Worm (Caenorhabditis elegans) whole organism, young adult: Measurements from ENCODE around the gene T05G5.4.

ENCODE experiments used
- B0019.2 ChIP-seq: fragments of 200-800 bp; sonication (Bioruptor generic); conservative IDR thresholded peaks from 2 replicates; pipeline ENCODE4 v1.3.6; 2022; ENCODE audit warnings: missing genetic modification reagents, missing genetic modification characterization, missing compliant biosample characterization
- D2030.7 ChIP-seq: fragments of 200-800 bp; sonication (Bioruptor generic); IDR thresholded peaks from 2 replicates; pipeline ENCODE4 v1.3.6; 2022; ENCODE audit warnings: missing genetic modification reagents, missing genetic modification characterization, missing compliant biosample characterization
- F23B12.7 ChIP-seq: sonication (generic microtip); optimal IDR thresholded peaks from 2 replicates; lab custom pipeline; 2017; ENCODE audit warnings: missing genetic modification characterization, mild to moderate bottlenecking, missing compliant biosample characterization, antibody characterized with exemption, moderate library complexity; ENCODE audit not compliant: insufficient read depth
- F33H1.4 ChIP-seq: fragments of 200-800 bp; sonication (Bioruptor generic); IDR thresholded peaks from 2 replicates; pipeline ENCODE4 v1.3.6; 2022; ENCODE audit warnings: missing genetic modification reagents, missing genetic modification characterization, missing compliant biosample characterization
- F37B4.10 ChIP-seq: fragments of 200-800 bp; sonication (Bioruptor generic); IDR thresholded peaks from 2 replicates; pipeline ENCODE4 v1.3.6; 2022; ENCODE audit warnings: missing genetic modification characterization, missing compliant biosample characterization
- F49E8.2 ChIP-seq: sonication (generic microtip); optimal IDR thresholded peaks from 3 replicates; lab custom pipeline; 2017; ENCODE audit warnings: missing genetic modification characterization, mild to moderate bottlenecking, missing compliant biosample characterization, antibody characterized with exemption, moderate library complexity; ENCODE audit not compliant: insufficient read depth
- K11D2.4 ChIP-seq: fragments of 200-800 bp; sonication (Bioruptor generic); IDR thresholded peaks from 2 replicates; pipeline ENCODE4 v1.3.6; 2022; ENCODE audit warnings: missing genetic modification reagents, missing genetic modification characterization, missing compliant biosample characterization
- Y53G8AR.9 ChIP-seq: fragments of 200-800 bp; sonication (Bioruptor generic); conservative IDR thresholded peaks from 2 replicates; pipeline ENCODE4 v1.3.6; 2022; ENCODE audit warnings: missing genetic modification reagents, missing genetic modification characterization, missing compliant biosample characterization
- Y56A3A.18 ChIP-seq: fragments of 200-800 bp; sonication (Bioruptor generic); IDR thresholded peaks from 2 replicates; pipeline ENCODE4 v1.3.6; 2022; ENCODE audit warnings: missing genetic modification reagents, missing genetic modification characterization, missing compliant biosample characterization
- Y79H2A.3 ChIP-seq: fragments of 200-800 bp; sonication (Bioruptor generic); conservative IDR thresholded peaks from 2 replicates; pipeline ENCODE4 v1.3.6; 2022; ENCODE audit warnings: missing genetic modification reagents, missing genetic modification characterization, missing compliant biosample characterization
- akir-1 ChIP-seq: fragments of 200-800 bp; sonication (Bioruptor generic); optimal IDR thresholded peaks from 2 replicates; lab custom pipeline; 2018; ENCODE audit warnings: mild to moderate bottlenecking, missing genetic modification characterization, moderate library complexity, missing compliant biosample characterization
- ama-1 ChIP-seq, 3 experiments: fragments of 150-350 bp in 1 of 3; sonication (generic microtip) in 2 of 3; optimal IDR thresholded peaks; 2 replicates each; lab custom pipeline; 2014 to 2018; ENCODE audit warnings: missing biosample characterization in 2 of 3, missing genetic modification characterization in 2 of 3, missing genetic modification reagents in 2 of 3
- aptf-2 ChIP-seq: fragments of 200-800 bp; sonication (Bioruptor generic); conservative IDR thresholded peaks from 2 replicates; pipeline ENCODE4 v1.3.6; 2022; ENCODE audit warnings: missing genetic modification reagents, missing genetic modification characterization, missing compliant biosample characterization
- attf-6 ChIP-seq: fragments of 200-800 bp; sonication (Bioruptor generic); IDR thresholded peaks from 2 replicates; pipeline ENCODE4 v1.3.6; 2022; ENCODE audit warnings: missing genetic modification reagents, missing genetic modification characterization, missing compliant biosample characterization
- bed-1 ChIP-seq: fragments of 200-800 bp; sonication (Bioruptor generic); IDR thresholded peaks from 2 replicates; pipeline ENCODE4 v1.3.6; 2022; ENCODE audit warnings: missing genetic modification reagents, missing genetic modification characterization, missing compliant biosample characterization
- ccch-3 ChIP-seq: fragments of 200-800 bp; sonication (Bioruptor generic); optimal IDR thresholded peaks from 2 replicates; lab custom pipeline; 2018; ENCODE audit warnings: mild to moderate bottlenecking, missing genetic modification characterization, missing compliant biosample characterization
- ceh-40 ChIP-seq: fragments of 200-800 bp; sonication (Bioruptor generic); IDR thresholded peaks from 2 replicates; pipeline ENCODE4 v1.3.6; 2022; ENCODE audit warnings: missing genetic modification characterization, missing compliant biosample characterization
- ceh-91 ChIP-seq: fragments of 200-800 bp; sonication (Bioruptor generic); IDR thresholded peaks from 2 replicates; pipeline ENCODE4 v1.3.6; 2022; ENCODE audit warnings: missing genetic modification reagents, missing genetic modification characterization, missing compliant biosample characterization
- chd-7 ChIP-seq: sonication (generic microtip); optimal IDR thresholded peaks from 2 replicates; lab custom pipeline; 2016; ENCODE audit warnings: mild to moderate bottlenecking, missing genetic modification characterization, moderate library complexity, missing compliant biosample characterization
- dox-1 ChIP-seq: fragments of 200-800 bp; sonication (Bioruptor generic); IDR thresholded peaks from 2 replicates; pipeline ENCODE4 v1.3.6; 2022; ENCODE audit warnings: missing genetic modification reagents, missing genetic modification characterization, missing compliant biosample characterization
- efl-1 ChIP-seq: fragments of 150-350 bp; optimal IDR thresholded peaks from 2 replicates; lab custom pipeline; 2014; ENCODE audit warnings: missing biosample characterization, missing genetic modification reagents, missing genetic modification characterization
- gei-17 ChIP-seq: fragments of 200-800 bp; sonication (Bioruptor generic); optimal IDR thresholded peaks from 2 replicates; lab custom pipeline; 2018; ENCODE audit warnings: mild to moderate bottlenecking, missing genetic modification characterization, missing compliant biosample characterization
- him-1 ChIP-seq: sonication (generic microtip); optimal IDR thresholded peaks from 2 replicates; lab custom pipeline; 2016; ENCODE audit warnings: missing genotype, missing genetic modification reagents, missing genetic modification characterization, missing compliant biosample characterization
- hmg-20 ChIP-seq: fragments of 200-800 bp; sonication (Bioruptor generic); IDR thresholded peaks from 2 replicates; pipeline ENCODE4 v1.3.6; 2022; ENCODE audit warnings: missing genetic modification reagents, missing genetic modification characterization, missing compliant biosample characterization
- hrde-1 ChIP-seq: sonication (generic microtip); optimal IDR thresholded peaks from 2 replicates; lab custom pipeline; 2016; ENCODE audit warnings: missing genetic modification characterization, mild to moderate bottlenecking, missing compliant biosample characterization, moderate library complexity, missing genotype, missing genetic modification reagents, borderline replicate concordance
- lin-26 ChIP-seq: fragments of 200-800 bp; sonication (Bioruptor generic); IDR thresholded peaks from 2 replicates; pipeline ENCODE4 v1.3.6; 2022; ENCODE audit warnings: missing genetic modification reagents, missing genetic modification characterization, missing compliant biosample characterization
- madf-3 ChIP-seq: fragments of 200-800 bp; sonication (Bioruptor generic); IDR thresholded peaks from 2 replicates; pipeline ENCODE4 v1.3.6; 2022; ENCODE audit warnings: missing genetic modification reagents, missing genetic modification characterization, missing compliant biosample characterization
- mcd-1 ChIP-seq: fragments of 200-800 bp; sonication (Bioruptor generic); IDR thresholded peaks from 2 replicates; pipeline ENCODE4 v1.3.6; 2022; ENCODE audit warnings: missing genetic modification reagents, missing genetic modification characterization, missing compliant biosample characterization
- mes-4 ChIP-seq: sonication (generic microtip); optimal IDR thresholded peaks from 2 replicates; lab custom pipeline; 2016; ENCODE audit warnings: missing genotype, missing genetic modification characterization, missing compliant biosample characterization
- nfya-2 ChIP-seq: fragments of 200-800 bp; sonication (Bioruptor generic); IDR thresholded peaks from 2 replicates; pipeline ENCODE4 v1.3.6; 2022; ENCODE audit warnings: missing genetic modification reagents, missing genetic modification characterization, missing compliant biosample characterization
- nhr-179 ChIP-seq: sonication (generic microtip); optimal IDR thresholded peaks from 2 replicates; lab custom pipeline; 2016; ENCODE audit warnings: mild to moderate bottlenecking, missing genetic modification characterization, missing compliant biosample characterization
- nhr-80 ChIP-seq: sonication (generic microtip); optimal IDR thresholded peaks from 2 replicates; lab custom pipeline; 2016; ENCODE audit warnings: missing genetic modification characterization, missing compliant biosample characterization
- repo-1 ChIP-seq: sonication (generic microtip); optimal IDR thresholded peaks from 2 replicates; lab custom pipeline; 2017; ENCODE audit warnings: mild to moderate bottlenecking, missing genetic modification characterization, missing compliant biosample characterization
- snpc-1.1 ChIP-seq: sonication (generic microtip); optimal IDR thresholded peaks from 2 replicates; lab custom pipeline; 2017; ENCODE audit warnings: missing genetic modification characterization, mild to moderate bottlenecking, missing compliant biosample characterization, antibody characterized with exemption, moderate library complexity, missing genotype, missing genetic modification reagents; ENCODE audit not compliant: insufficient read depth
- snpc-1.3 ChIP-seq: sonication (generic microtip); optimal IDR thresholded peaks from 2 replicates; lab custom pipeline; 2017; ENCODE audit warnings: missing genetic modification characterization, mild to moderate bottlenecking, missing compliant biosample characterization, antibody characterized with exemption, moderate library complexity, missing genotype, missing genetic modification reagents; ENCODE audit not compliant: insufficient read depth
- snpc-3.4 ChIP-seq: sonication (generic microtip); optimal IDR thresholded peaks from 2 replicates; lab custom pipeline; 2017; ENCODE audit warnings: missing genetic modification characterization, mild to moderate bottlenecking, missing compliant biosample characterization, antibody characterized with exemption, moderate library complexity, missing genotype, missing genetic modification reagents
- snpc-4 ChIP-seq, 5 experiments: fragments of 150-350 bp in 1 of 5; sonication (generic microtip) in 4 of 5; optimal IDR thresholded peaks; 2 replicates each; lab custom pipeline; 2014 to 2018; ENCODE audit warnings: missing genetic modification characterization in 5 of 5, missing biosample characterization in 3 of 5, antibody characterized with exemption in 2 of 5, mild to moderate bottlenecking in 2 of 5, missing compliant biosample characterization in 2 of 5, missing genotype in 2 of 5, moderate library complexity in 2 of 5, missing genetic modification reagents in 1 of 5
- tlf-1 ChIP-seq: fragments of 200-800 bp; sonication (Bioruptor generic); optimal IDR thresholded peaks from 2 replicates; lab custom pipeline; 2018; ENCODE audit warnings: mild to moderate bottlenecking, missing genetic modification characterization, missing compliant biosample characterization
- ztf-18 ChIP-seq: sonication (generic microtip); optimal IDR thresholded peaks from 2 replicates; lab custom pipeline; 2016; ENCODE audit warnings: missing genotype, mild to moderate bottlenecking, missing genetic modification characterization, missing compliant biosample characterization
- ztf-26 ChIP-seq: sonication (generic microtip); optimal IDR thresholded peaks from 2 replicates; lab custom pipeline; 2017; ENCODE audit warnings: missing genetic modification characterization, missing compliant biosample characterization

Gene T05G5.4

ce11 chrIII:9713182-9713581, 35.6 kb upstream of the T05G5.4 start:
- TF ChIP-seq snpc-1.1 = no peak
- no peak for TF ChIP-seq D2030.7
- no peak for TF ChIP-seq gei-17 (GFP tag; lab: Kevin White, UChicago)
- no peak for TF ChIP-seq F37B4.10 (GFP tag; lab: Robert Waterston, UW)
- no peak for TF ChIP-seq efl-1 (GFP tag; lab: Kevin White, UChicago)
- TF ChIP-seq hrde-1 (tag; lab: Kevin White, UChicago) = no peak
- TF ChIP-seq chd-7 (tag; lab: Kevin White, UChicago) = no peak
- no peak for TF ChIP-seq ceh-40 (GFP tag; lab: Robert Waterston, UW)
- no peak for TF ChIP-seq B0019.2 (GFP tag; lab: Robert Waterston, UW)
- no peak for TF ChIP-seq bed-1 (GFP tag; lab: Robert Waterston, UW)
- no peak for TF ChIP-seq aptf-2 (GFP tag; lab: Robert Waterston, UW)
- TF ChIP-seq mcd-1 = no peak

- TF ChIP-seq snpc-4 (GFP tag; optimal IDR thresholded peaks at IDR 0.05; lab: Kevin White, UChicago) = no peak
- peak in 1 of 4 experiments; percentile 16 for TF ChIP-seq snpc-4 (tag; optimal IDR thresholded peaks at IDR 0.05; lab: Kevin White, UChicago)
- no peak for TF ChIP-seq hrde-1 (tag; lab: Kevin White, UChicago)
- TF ChIP-seq him-1 (tag; lab: Kevin White, UChicago) = no peak
- peak; percentile 53 for TF ChIP-seq nhr-80 (tag; lab: Kevin White, UChicago)
- TF ChIP-seq dox-1 = no peak
Observed at ce11 chrIII:9713862-9714261, 34.9 kb upstream of the T05G5.4 start, which contains the start of gene ncx-6. Gene ncx-6 (minus strand): TSS chrIII:9713949.

ce11 chrIII:9714731-9715130, 34.0 kb upstream of the T05G5.4 start:
- TF ChIP-seq lin-26 (GFP tag; lab: Robert Waterston, UW) (no peak), hmg-20 (GFP tag; lab: Robert Waterston, UW) (no peak)

ce11 chrIII:9717243-9717642, 31.5 kb upstream of the T05G5.4 start:
- TF ChIP-seq snpc-3.4 (tag; lab: Kevin White, UChicago) = peak; percentile 97
- peak; percentile 78; the same call in 1 of the 2 replicates for TF ChIP-seq Y56A3A.18 (GFP tag; lab: Robert Waterston, UW)
- TF ChIP-seq K11D2.4 (GFP tag; lab: Robert Waterston, UW) = no peak
- no peak for TF ChIP-seq nhr-179 (tag; lab: Kevin White, UChicago)
- peak; percentile 87 for TF ChIP-seq attf-6
- no peak; the same call in 1 of the 2 replicates for TF ChIP-seq dox-1
- TF ChIP-seq Y53G8AR.9 (GFP tag; lab: Robert Waterston, UW) = no peak
- TF ChIP-seq snpc-1.1 = peak; percentile 99
- TF ChIP-seq F49E8.2 (tag; lab: Kevin White, UChicago) = peak; percentile 67
- peak; percentile 98 for TF ChIP-seq snpc-4 (GFP tag; optimal IDR thresholded peaks at IDR 0.05; lab: Kevin White, UChicago)
- peak; percentile 98 to 100 (median 99) for TF ChIP-seq snpc-4 (tag; optimal IDR thresholded peaks at IDR 0.05; lab: Kevin White, UChicago)
- peak; percentile 95 for TF ChIP-seq ama-1 (optimal IDR thresholded peaks at IDR 0.05; lab: Kevin White, UChicago)
- TF ChIP-seq ama-1 (GFP tag; optimal IDR thresholded peaks at IDR 0.05; lab: Kevin White, UChicago) = no peak
- TF ChIP-seq akir-1 (GFP tag; lab: Kevin White, UChicago) = peak; percentile 20
- TF ChIP-seq D2030.7 = peak; percentile 87
- TF ChIP-seq hmg-20 (GFP tag; lab: Robert Waterston, UW) = no peak
- TF ChIP-seq ccch-3 (GFP tag; lab: Kevin White, UChicago) = no peak
- TF ChIP-seq mes-4 (tag; lab: Kevin White, UChicago) = no peak
- TF ChIP-seq madf-3 = no peak
- TF ChIP-seq nfya-2 = no peak
- peak; percentile 38 for TF ChIP-seq tlf-1 (GFP tag; lab: Kevin White, UChicago)
- TF ChIP-seq F23B12.7 = peak; percentile 84
- peak; percentile 94 for TF ChIP-seq snpc-1.3
- TF ChIP-seq ztf-26 (tag; lab: Kevin White, UChicago) = peak; percentile 46
- peak; percentile 64 for TF ChIP-seq F33H1.4 (GFP tag; lab: Robert Waterston, UW)
- peak; percentile 76 for TF ChIP-seq repo-1 (tag; lab: Kevin White, UChicago)
- 0 out of 2 replicates have a peak, but pooled peaks have one; percentile 26 for TF ChIP-seq Y79H2A.3 (GFP tag; lab: Robert Waterston, UW)
- no peak for TF ChIP-seq ceh-91 (GFP tag; lab: Robert Waterston, UW)
- TF ChIP-seq ztf-18 = peak; percentile 14
